Worm (Caenorhabditis elegans) whole organism, L1 larva: ENCODE data around the gene kin-29.

ENCODE experiments used
- Y116A8C.19 ChIP-seq: sonication (generic microtip); optimal IDR thresholded peaks from 2 replicates; lab custom pipeline; 2016; ENCODE audit warnings: missing compliant biosample characterization, missing genetic modification characterization, borderline replicate concordance
- ama-1 ChIP-seq: fragments of 150-350 bp; optimal IDR thresholded peaks from 2 replicates; lab custom pipeline; 2014
- blmp-1 ChIP-seq: fragments of 150-350 bp; optimal IDR thresholded peaks from 2 replicates; lab custom pipeline; 2014; ENCODE audit warnings: missing biosample characterization, missing genetic modification characterization
- ceh-88 ChIP-seq: fragments of 200-800 bp; sonication (Bioruptor generic); IDR thresholded peaks from 2 replicates; pipeline ENCODE4 v1.3.6; 2022; ENCODE audit warnings: missing genetic modification characterization, missing compliant biosample characterization
- ces-1 ChIP-seq: fragments of 150-350 bp; optimal IDR thresholded peaks from 2 replicates; lab custom pipeline; 2014; ENCODE audit warnings: missing biosample characterization, missing genetic modification reagents, missing genetic modification characterization
- efl-1 ChIP-seq, 4 experiments: fragments of 150-350 bp; optimal IDR thresholded peaks in 3 of 4; peaks in 1 of 4; 1 replicate in 1 of 4; 2 replicates in 3 of 4; lab custom pipeline; 2014; ENCODE audit warnings: missing biosample characterization in 2 of 4, missing genetic modification characterization in 2 of 4, missing genetic modification reagents in 2 of 4
- egl-13 ChIP-seq: sonication (generic microtip); optimal IDR thresholded peaks from 2 replicates; lab custom pipeline; 2016; ENCODE audit warnings: missing genotype, missing genetic modification reagents, missing genetic modification characterization, missing compliant biosample characterization
- egl-27 ChIP-seq, 2 experiments: fragments of 150-350 bp in 1 of 2; sonication (generic microtip); optimal IDR thresholded peaks; 3 replicates each; lab custom pipeline; 2017 to 2018; ENCODE audit warnings: missing biosample characterization in 2 of 2, missing genetic modification characterization in 2 of 2, missing genetic modification reagents in 2 of 2
- elt-3 ChIP-seq, 6 experiments: fragments of 150-350 bp in 1 of 6; sonication (generic microtip); optimal IDR thresholded peaks; 2 replicates each; lab custom pipeline; 2017 to 2018; ENCODE audit warnings: missing biosample characterization in 6 of 6, missing genetic modification characterization in 6 of 6, inconsistent platforms in 1 of 6
- fkh-10 ChIP-seq: sonication (generic microtip); optimal IDR thresholded peaks from 2 replicates; lab custom pipeline; 2017; ENCODE audit warnings: missing biosample characterization, missing genetic modification reagents, missing genetic modification characterization
- fos-1 ChIP-seq: fragments of 150-350 bp; optimal IDR thresholded peaks from 2 replicates; lab custom pipeline; 2014; ENCODE audit warnings: missing biosample characterization, missing genetic modification characterization
- hlh-17 ChIP-seq: fragments of 200-800 bp; sonication (Bioruptor generic); optimal IDR thresholded peaks from 2 replicates; lab custom pipeline; 2018; ENCODE audit warnings: missing genetic modification characterization, mild to moderate bottlenecking, missing compliant biosample characterization, moderate library complexity, borderline replicate concordance
- hpl-2 ChIP-seq: fragments of 150-350 bp; optimal IDR thresholded peaks from 2 replicates; lab custom pipeline; 2014; ENCODE audit warnings: missing biosample characterization, missing genetic modification reagents, missing genetic modification characterization
- isw-1 ChIP-seq: fragments of 200-800 bp; sonication (Bioruptor generic); IDR thresholded peaks from 2 replicates; pipeline ENCODE4 v1.3.6; 2022; ENCODE audit warnings: missing genetic modification characterization, missing compliant biosample characterization
- lin-13 ChIP-seq: fragments of 150-350 bp; optimal IDR thresholded peaks from 2 replicates; lab custom pipeline; 2014; ENCODE audit warnings: missing biosample characterization, missing genetic modification reagents, missing genetic modification characterization
- lin-14 ChIP-seq: fragments of 200-800 bp; sonication (Bioruptor generic); optimal IDR thresholded peaks from 2 replicates; lab custom pipeline; 2018; ENCODE audit warnings: mild to moderate bottlenecking, missing genetic modification characterization, moderate library complexity, missing compliant biosample characterization
- lin-35 ChIP-seq, 2 experiments: fragments of 150-350 bp; optimal IDR thresholded peaks; 2 replicates each; lab custom pipeline; 2014; ENCODE audit warnings: missing biosample characterization in 2 of 2, missing genetic modification characterization in 2 of 2, missing genetic modification reagents in 2 of 2
- lsy-2 ChIP-seq, 2 experiments: fragments of 150-350 bp; optimal IDR thresholded peaks; 2 replicates each; lab custom pipeline; 2014; ENCODE audit warnings: missing biosample characterization in 2 of 2, missing genetic modification characterization in 2 of 2
- mab-9 ChIP-seq: fragments of 200-800 bp; sonication (Bioruptor generic); IDR thresholded peaks from 2 replicates; pipeline ENCODE4 v1.3.6; 2022; ENCODE audit warnings: missing genetic modification reagents, missing genetic modification characterization, missing compliant biosample characterization
- mep-1 ChIP-seq: fragments of 150-350 bp; optimal IDR thresholded peaks from 2 replicates; lab custom pipeline; 2014; ENCODE audit warnings: missing biosample characterization, missing genetic modification characterization
- nhr-11 ChIP-seq: fragments of 150-350 bp; optimal IDR thresholded peaks from 2 replicates; lab custom pipeline; 2014; ENCODE audit warnings: missing biosample characterization, missing genetic modification characterization
- nhr-12 ChIP-seq: sonication (generic microtip); optimal IDR thresholded peaks from 2 replicates; lab custom pipeline; 2017; ENCODE audit warnings: missing biosample characterization, missing genetic modification characterization
- nhr-19 ChIP-seq: fragments of 200-800 bp; sonication (Bioruptor generic); conservative IDR thresholded peaks from 2 replicates; pipeline ENCODE4 v1.3.6; 2022; ENCODE audit warnings: missing genetic modification characterization, missing compliant biosample characterization
- nhr-20 ChIP-seq: sonication (generic microtip); optimal IDR thresholded peaks from 2 replicates; lab custom pipeline; 2016; ENCODE audit warnings: mild to moderate bottlenecking, missing genetic modification characterization, missing compliant biosample characterization
- nhr-28 ChIP-seq: fragments of 150-350 bp; optimal IDR thresholded peaks from 2 replicates; lab custom pipeline; 2014; ENCODE audit warnings: missing biosample characterization, missing genetic modification characterization
- nhr-47 ChIP-seq: sonication (generic microtip); optimal IDR thresholded peaks from 2 replicates; lab custom pipeline; 2016; ENCODE audit warnings: mild to moderate bottlenecking, missing genetic modification characterization, moderate library complexity, missing compliant biosample characterization
- nhr-71 ChIP-seq: sonication (generic microtip); optimal IDR thresholded peaks from 2 replicates; lab custom pipeline; 2016; ENCODE audit warnings: mild to moderate bottlenecking, missing genetic modification characterization, moderate library complexity, missing compliant biosample characterization
- nhr-76 ChIP-seq: sonication (generic microtip); optimal IDR thresholded peaks from 2 replicates; lab custom pipeline; 2017; ENCODE audit warnings: missing biosample characterization, missing genetic modification characterization
- nhr-77 ChIP-seq: fragments of 150-350 bp; optimal IDR thresholded peaks from 2 replicates; lab custom pipeline; 2014; ENCODE audit warnings: missing biosample characterization, missing genetic modification characterization
- nhr-84 ChIP-seq: sonication (generic microtip); optimal IDR thresholded peaks from 2 replicates; lab custom pipeline; 2017; ENCODE audit warnings: missing biosample characterization, missing genetic modification characterization
- nhr-85 ChIP-seq: sonication (generic microtip); peaks from one replicate; lab custom pipeline; 2016; ENCODE audit warnings: missing genetic modification characterization, inconsistent platforms, missing compliant biosample characterization
- nhr-90 ChIP-seq: sonication (generic microtip); optimal IDR thresholded peaks from 2 replicates; lab custom pipeline; 2016; ENCODE audit warnings: mild to moderate bottlenecking, missing genetic modification characterization, missing compliant biosample characterization; ENCODE audit not compliant: poor library complexity
- pag-3 ChIP-seq: sonication (generic microtip); optimal IDR thresholded peaks from 2 replicates; lab custom pipeline; 2017; ENCODE audit warnings: missing genetic modification characterization, mild to moderate bottlenecking, missing compliant biosample characterization, antibody characterized with exemption, borderline replicate concordance; ENCODE audit not compliant: insufficient read depth
- pax-3 ChIP-seq: fragments of 200-800 bp; sonication (Bioruptor generic); optimal IDR thresholded peaks from 2 replicates; lab custom pipeline; 2018; ENCODE audit warnings: mild to moderate bottlenecking, missing genetic modification characterization, moderate library complexity, missing compliant biosample characterization
- rnt-1 ChIP-seq: sonication (generic microtip); optimal IDR thresholded peaks from 2 replicates; lab custom pipeline; 2016; ENCODE audit warnings: mild to moderate bottlenecking, missing genetic modification characterization, moderate library complexity, missing compliant biosample characterization
- snu-23 ChIP-seq: sonication (generic microtip); optimal IDR thresholded peaks from 2 replicates; lab custom pipeline; 2016; ENCODE audit warnings: missing genetic modification characterization, missing compliant biosample characterization
- sptf-1 ChIP-seq: fragments of 150-350 bp; optimal IDR thresholded peaks from 2 replicates; lab custom pipeline; 2014; ENCODE audit warnings: missing biosample characterization, missing genetic modification characterization
- tbx-2 ChIP-seq: sonication (generic microtip); optimal IDR thresholded peaks from 2 replicates; lab custom pipeline; 2016; ENCODE audit warnings: missing genetic modification characterization, missing compliant biosample characterization
- unc-130 ChIP-seq: fragments of 150-350 bp; optimal IDR thresholded peaks from 2 replicates; lab custom pipeline; 2017; ENCODE audit warnings: missing biosample characterization, missing genetic modification characterization, inconsistent platforms
- unc-86 ChIP-seq: sonication (generic microtip); optimal IDR thresholded peaks from 2 replicates; lab custom pipeline; 2016; ENCODE audit warnings: missing genetic modification characterization, missing compliant biosample characterization
- unc-98 ChIP-seq: fragments of 200-800 bp; sonication (Bioruptor generic); IDR thresholded peaks from 2 replicates; pipeline ENCODE4 v1.3.6; 2022; ENCODE audit warnings: missing genetic modification characterization, missing compliant biosample characterization
- vab-15 ChIP-seq: sonication (generic microtip); optimal IDR thresholded peaks from 2 replicates; lab custom pipeline; 2017; ENCODE audit warnings: missing genotype, mild to moderate bottlenecking, missing genetic modification characterization, missing compliant biosample characterization
- xbp-1 ChIP-seq: sonication (generic microtip); optimal IDR thresholded peaks from 2 replicates; lab custom pipeline; 2016; ENCODE audit warnings: missing genetic modification characterization, missing compliant biosample characterization
- zag-1 ChIP-seq: fragments of 150-350 bp; optimal IDR thresholded peaks from 2 replicates; lab custom pipeline; 2014; ENCODE audit warnings: missing biosample characterization, missing genetic modification characterization
- ztf-4 ChIP-seq: fragments of 150-350 bp; optimal IDR thresholded peaks from 2 replicates; lab custom pipeline; 2014; ENCODE audit warnings: missing biosample characterization, missing genetic modification characterization

Gene kin-29

ce11 chrX:2871037-2871436 is 18.8 kb upstream of the kin-29 start, which contains the start of gene F53B3.3:
TSS of gene F53B3.3 (minus strand) at chrX:2871137.
- no peak for TF ChIP-seq fos-1 (tag; lab: Kevin White, UChicago)
- TF ChIP-seq isw-1, result no peak
- no peak for TF ChIP-seq nhr-11
- TF ChIP-seq lin-13, result no peak
- no peak for TF ChIP-seq nhr-47 (tag; lab: Kevin White, UChicago)
- no peak for TF ChIP-seq pax-3 (tag; lab: Kevin White, UChicago)
- TF ChIP-seq efl-1 (optimal IDR thresholded peaks at IDR 0.05; lab: Kevin White, UChicago), result no peak
- TF ChIP-seq efl-1 (GFP tag; optimal IDR thresholded peaks at IDR 0.05 in 1 of 2; lab: Kevin White, UChicago), result peak in 1 of 2 experiments; percentile 55
- no peak for TF ChIP-seq fkh-10 (GFP tag; lab: Kevin White, UChicago)
- TF ChIP-seq ces-1, result no peak
- TF ChIP-seq unc-86, result no peak
- TF ChIP-seq nhr-84 (tag; lab: Kevin White, UChicago), result no peak
- no peak for TF ChIP-seq sptf-1
- no peak for TF ChIP-seq hpl-2 (GFP tag; lab: Kevin White, UChicago)
- TF ChIP-seq hlh-17 (GFP tag; lab: Kevin White, UChicago), result peak; percentile 18
- TF ChIP-seq egl-13 (tag; lab: Kevin White, UChicago), result no peak
- no peak for TF ChIP-seq ama-1
- TF ChIP-seq nhr-77 (tag; lab: Kevin White, UChicago), result peak; percentile 6
- no peak for TF ChIP-seq unc-130
- no peak for TF ChIP-seq vab-15 (tag; lab: Kevin White, UChicago)
- no peak for TF ChIP-seq Y116A8C.19 (tag; lab: Kevin White, UChicago)
- no peak for TF ChIP-seq unc-98 (GFP tag; lab: Robert Waterston, UW)
- TF ChIP-seq xbp-1 (tag; lab: Kevin White, UChicago), result no peak
- TF ChIP-seq pag-3 (tag; lab: Kevin White, UChicago), result no peak
- TF ChIP-seq, all 84 proteins: peak for 3

- TF ChIP-seq nhr-28 (tag; lab: Kevin White, UChicago) (no peak), nhr-71 (tag; lab: Kevin White, UChicago) (peak; percentile 29), nhr-85 (peak; percentile 85), blmp-1 (peak; percentile 60), nhr-90 (peak; percentile 23), lin-14 (GFP tag; lab: Kevin White, UChicago) (no peak), mep-1 (peak; percentile 32), ztf-4 (tag; lab: Kevin White, UChicago) (peak; percentile 38), snu-23 (GFP tag; lab: Kevin White, UChicago) (peak; percentile 48), lin-35 (GFP tag; optimal IDR thresholded peaks at IDR 0.05; lab: Kevin White, UChicago) (peak in 1 of 2 experiments; percentile 8), elt-3 (tag; optimal IDR thresholded peaks at IDR 0.05; lab: Kevin White, UChicago) (peak in 1 of 6 experiments; percentile 69), lsy-2 (tag; optimal IDR thresholded peaks at IDR 0.05; lab: Kevin White, UChicago) (peak in 1 of 2 experiments; percentile 4), unc-86 (no peak), nhr-19 (GFP tag; lab: Robert Waterston, UW) (peak; percentile 13), egl-27 (tag; optimal IDR thresholded peaks at IDR 0.05; lab: Kevin White, UChicago) (no peak), nhr-20 (tag; lab: Kevin White, UChicago) (peak; percentile 29)
These were observed 13.5 kb upstream of the kin-29 start for ce11 chrX:2865591-2866217.

DNA sequence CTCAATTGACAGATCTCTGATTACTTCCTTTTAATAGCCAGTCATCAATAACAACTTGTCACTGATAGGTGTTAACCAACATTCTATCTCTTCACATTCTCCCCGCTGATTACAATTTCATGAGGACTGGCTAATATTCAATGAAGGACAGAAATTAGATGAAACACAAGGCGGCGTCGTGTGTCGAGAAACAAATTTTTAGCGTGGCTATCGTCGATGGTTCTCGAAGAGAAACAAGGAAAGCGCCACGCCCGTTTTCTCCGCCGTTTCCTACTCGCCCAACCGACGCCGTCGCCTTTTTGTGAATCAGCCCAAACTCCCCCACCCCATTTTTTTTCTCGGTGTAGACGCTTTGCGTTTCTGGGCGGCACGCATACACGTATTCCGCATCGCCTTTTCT is 11.7 kb upstream of the kin-29 start, which contains the start of gene F53B3.6:
TSS of gene F53B3.6 (plus strand) at position 284 of the 400 bp plus-strand sequence.
- TF ChIP-seq tbx-2 (tag; lab: Kevin White, UChicago), result peak; percentile 4
- TF ChIP-seq nhr-77 (tag; lab: Kevin White, UChicago), result no peak
- no peak for TF ChIP-seq mab-9 (GFP tag; lab: Robert Waterston, UW)
- no peak for TF ChIP-seq nhr-12 (tag; lab: Kevin White, UChicago)
- TF ChIP-seq unc-130, result no peak
- no peak for TF ChIP-seq fos-1 (tag; lab: Kevin White, UChicago)
- no peak for TF ChIP-seq mep-1
- no peak for TF ChIP-seq nhr-19 (GFP tag; lab: Robert Waterston, UW)
- peak; percentile 80 for TF ChIP-seq blmp-1
- TF ChIP-seq ceh-88 (GFP tag; lab: Robert Waterston, UW), result no peak
- peak; percentile 66 for TF ChIP-seq nhr-85
- TF ChIP-seq nhr-71 (tag; lab: Kevin White, UChicago), result peak; percentile 17
- TF ChIP-seq nhr-20 (tag; lab: Kevin White, UChicago), result peak; percentile 27
- no peak for TF ChIP-seq isw-1
- TF ChIP-seq snu-23 (GFP tag; lab: Kevin White, UChicago), result peak; percentile 38
- TF ChIP-seq unc-98 (GFP tag; lab: Robert Waterston, UW), result no peak
- no peak for TF ChIP-seq rnt-1 (tag; lab: Kevin White, UChicago)
- no peak for TF ChIP-seq lin-13
- no peak for TF ChIP-seq ztf-4 (tag; lab: Kevin White, UChicago)
- TF ChIP-seq zag-1 (tag; lab: Kevin White, UChicago), result no peak
- TF ChIP-seq nhr-76 (tag; lab: Kevin White, UChicago), result no peak
- TF ChIP-seq lin-14 (GFP tag; lab: Kevin White, UChicago), result peak; percentile 45
- TF ChIP-seq elt-3 (tag; optimal IDR thresholded peaks at IDR 0.05; lab: Kevin White, UChicago), result peak in 4 of 6 experiments; percentile 20 to 72 (median 51)
- TF ChIP-seq ces-1, result no peak
- no peak for TF ChIP-seq vab-15 (tag; lab: Kevin White, UChicago)
